Worm (Caenorhabditis elegans) whole organism, young adult: ENCODE results near the gene E04F6.4.

ENCODE experiments used
- Y95B8A.8 ChIP-seq: fragments of 200-800 bp; sonication (Bioruptor generic); IDR thresholded peaks from 2 replicates; pipeline ENCODE4 v1.3.6; 2022; ENCODE audit warnings: missing genetic modification reagents, missing genetic modification characterization, missing compliant biosample characterization
- ama-1 ChIP-seq, 3 experiments: fragments of 150-350 bp in 1 of 3; sonication (generic microtip) in 2 of 3; optimal IDR thresholded peaks; 2 replicates each; lab custom pipeline; 2014 to 2018; ENCODE audit warnings: missing biosample characterization in 2 of 3, missing genetic modification characterization in 2 of 3, missing genetic modification reagents in 2 of 3
- ceh-58 ChIP-seq: fragments of 200-800 bp; sonication (Bioruptor generic); IDR thresholded peaks from 2 replicates; pipeline ENCODE4 v1.3.6; 2022; ENCODE audit warnings: missing genetic modification characterization, missing compliant biosample characterization
- die-1 ChIP-seq: sonication (generic microtip); optimal IDR thresholded peaks from 2 replicates; lab custom pipeline; 2016; ENCODE audit warnings: missing genotype, mild to moderate bottlenecking, missing genetic modification characterization, missing compliant biosample characterization
- mcd-1 ChIP-seq: fragments of 200-800 bp; sonication (Bioruptor generic); IDR thresholded peaks from 2 replicates; pipeline ENCODE4 v1.3.6; 2022; ENCODE audit warnings: missing genetic modification reagents, missing genetic modification characterization, missing compliant biosample characterization
- snpc-4 ChIP-seq, 5 experiments: fragments of 150-350 bp in 1 of 5; sonication (generic microtip) in 4 of 5; optimal IDR thresholded peaks; 2 replicates each; lab custom pipeline; 2014 to 2018; ENCODE audit warnings: missing genetic modification characterization in 5 of 5, missing biosample characterization in 3 of 5, antibody characterized with exemption in 2 of 5, mild to moderate bottlenecking in 2 of 5, missing compliant biosample characterization in 2 of 5, missing genotype in 2 of 5, moderate library complexity in 2 of 5, missing genetic modification reagents in 1 of 5
- ztf-3 ChIP-seq: fragments of 200-800 bp; sonication (Bioruptor generic); optimal IDR thresholded peaks from 2 replicates; lab custom pipeline; 2018; ENCODE audit warnings: mild to moderate bottlenecking, missing genetic modification characterization, missing compliant biosample characterization

DNA sequence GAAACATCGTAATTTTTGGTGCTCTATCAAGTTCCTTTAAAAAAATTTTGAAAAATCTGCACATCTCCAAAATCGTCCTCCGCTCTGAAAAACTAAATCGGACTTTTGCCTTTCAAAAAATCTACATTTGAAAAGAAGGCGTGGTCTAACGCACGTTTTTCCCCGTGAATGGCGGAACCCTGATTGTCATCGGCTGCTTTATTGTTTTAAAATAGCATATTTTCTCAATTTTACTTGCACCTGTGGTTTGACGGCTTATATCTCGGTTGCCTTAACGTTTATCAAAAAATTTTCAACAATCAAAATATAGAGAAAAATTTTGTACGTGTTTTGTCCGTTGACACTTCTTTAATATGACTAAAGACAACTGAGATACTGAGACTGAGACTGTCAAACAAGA is 42.7 kb downstream of the E04F6.4 start:
- TF ChIP-seq die-1 (no peak), ama-1 (optimal IDR thresholded peaks at IDR 0.05; lab: Kevin White, UChicago) (no peak), ama-1 (GFP tag; optimal IDR thresholded peaks at IDR 0.05; lab: Kevin White, UChicago) (no peak), ceh-58 (GFP tag; lab: Robert Waterston, UW) (no peak), mcd-1 (GFP tag; lab: Robert Waterston, UW) (no peak), ztf-3 (GFP tag; lab: Kevin White, UChicago) (no peak), snpc-4 (GFP tag; optimal IDR thresholded peaks at IDR 0.05; lab: Kevin White, UChicago) (peak; percentile 81), snpc-4 (tag; optimal IDR thresholded peaks at IDR 0.05; lab: Kevin White, UChicago) (peak; percentile 90 to 93 (median 91)), Y95B8A.8 (no peak)
